Fruit fly (Drosophila melanogaster): ENCODE measurements around the gene gdl-ORF39.

DNA sequence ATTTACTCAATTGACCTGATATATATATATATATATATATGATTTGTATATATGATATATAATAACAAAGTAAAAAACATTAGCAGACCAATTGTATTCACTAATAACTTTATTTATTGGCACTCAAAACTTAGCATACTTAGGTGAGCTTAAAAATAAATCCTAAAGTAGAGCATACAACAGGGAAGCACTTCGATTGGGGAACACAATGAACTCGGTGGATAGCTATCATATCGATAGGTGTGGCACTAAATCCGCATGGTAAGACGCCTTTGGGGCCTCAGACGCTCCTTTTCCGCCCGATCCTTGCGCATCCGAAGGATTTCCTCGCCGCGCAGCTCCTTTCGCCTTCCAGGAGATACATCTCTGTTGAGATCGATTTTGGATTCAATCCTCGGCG lies 7.2 kb downstream of the gdl-ORF39 start:
- TF ChIP-seq HmgZ (tag; optimal IDR thresholded peaks at IDR 0.05) (peak; percentile 7), CG17359 (tag; optimal IDR thresholded peaks at IDR 0.05) (no peak), Jarid2 (GFP tag; optimal IDR thresholded peaks at IDR 0.05) (no peak), CG8290 (GFP tag; optimal IDR thresholded peaks at IDR 0.05) (no peak), CG8290 (tag; optimal IDR thresholded peaks at IDR 0.05) (peak in 1 of 2 experiments; percentile 10)

Measured in whole organism, embryonic.